Worm (Caenorhabditis elegans): ENCODE results near the gene atgp-1.
A peak's percentile ranks its signal among the peaks of the same experiment; 100 is the strongest.

Gene atgp-1

ce11 chrIV:17278363-17278762 is 9.2 kb downstream of the atgp-1 start (continued):
- TF ChIP-seq ceh-19 (GFP tag; optimal IDR thresholded peaks at IDR 0.05) (peak; percentile 76), fkh-10 (GFP tag; optimal IDR thresholded peaks at IDR 0.05) (no peak), unc-42 (tag; optimal IDR thresholded peaks at IDR 0.05) (peak; percentile 98), che-1 (tag; optimal IDR thresholded peaks at IDR 0.05) (peak; percentile 71), F13H6.1 (tag; optimal IDR thresholded peaks at IDR 0.05) (peak; percentile 60), K09A11.1 (tag; optimal IDR thresholded peaks at IDR 0.05; ENCODE audit: insufficient read depth) (peak; percentile 78), sdc-2 (tag; optimal IDR thresholded peaks at IDR 0.05) (peak; percentile 58), pqm-1 (tag; optimal IDR thresholded peaks at IDR 0.05) (peak; percentile 65), ets-4 (tag; optimal IDR thresholded peaks at IDR 0.05) (peak; percentile 86), pha-2 (tag; optimal IDR thresholded peaks at IDR 0.05) (peak; percentile 82), C38D4.7 (GFP tag; optimal IDR thresholded peaks at IDR 0.05) (peak; percentile 42), unc-55 (GFP tag; optimal IDR thresholded peaks at IDR 0.05) (peak; percentile 89), ceh-9 (tag; optimal IDR thresholded peaks at IDR 0.05) (no peak), ceh-22 (tag; optimal IDR thresholded peaks at IDR 0.05) (no peak), nfya-1 (tag; optimal IDR thresholded peaks at IDR 0.05) (peak; percentile 94), fax-1 (tag; optimal IDR thresholded peaks at IDR 0.05) (peak; percentile 30), ceh-18 (tag; optimal IDR thresholded peaks at IDR 0.05) (peak; percentile 99), pat-9 (tag; optimal IDR thresholded peaks at IDR 0.05) (peak; percentile 81), pax-1 (tag; optimal IDR thresholded peaks at IDR 0.05) (peak; percentile 90), gmeb-2 (tag; optimal IDR thresholded peaks at IDR 0.05) (peak; percentile 60), elt-2 (tag; optimal IDR thresholded peaks at IDR 0.05) (peak; percentile 82), ceh-2 (tag; optimal IDR thresholded peaks at IDR 0.05) (peak; percentile 71), lim-6 (tag; optimal IDR thresholded peaks at IDR 0.05) (peak; percentile 80), fkh-6 (tag; optimal IDR thresholded peaks at IDR 0.05) (no peak)

ce11 chrIV:17278861-17279591 is 9.9 kb downstream of the atgp-1 start, which contains the start of gene hsp-1:
Gene hsp-1 (plus strand): TSS chrIV:17278959.
- TF ChIP-seq ceh-9 (tag; optimal IDR thresholded peaks at IDR 0.05), result no peak
- TF ChIP-seq ceh-14 (tag; optimal IDR thresholded peaks at IDR 0.05), result no peak

DNA sequence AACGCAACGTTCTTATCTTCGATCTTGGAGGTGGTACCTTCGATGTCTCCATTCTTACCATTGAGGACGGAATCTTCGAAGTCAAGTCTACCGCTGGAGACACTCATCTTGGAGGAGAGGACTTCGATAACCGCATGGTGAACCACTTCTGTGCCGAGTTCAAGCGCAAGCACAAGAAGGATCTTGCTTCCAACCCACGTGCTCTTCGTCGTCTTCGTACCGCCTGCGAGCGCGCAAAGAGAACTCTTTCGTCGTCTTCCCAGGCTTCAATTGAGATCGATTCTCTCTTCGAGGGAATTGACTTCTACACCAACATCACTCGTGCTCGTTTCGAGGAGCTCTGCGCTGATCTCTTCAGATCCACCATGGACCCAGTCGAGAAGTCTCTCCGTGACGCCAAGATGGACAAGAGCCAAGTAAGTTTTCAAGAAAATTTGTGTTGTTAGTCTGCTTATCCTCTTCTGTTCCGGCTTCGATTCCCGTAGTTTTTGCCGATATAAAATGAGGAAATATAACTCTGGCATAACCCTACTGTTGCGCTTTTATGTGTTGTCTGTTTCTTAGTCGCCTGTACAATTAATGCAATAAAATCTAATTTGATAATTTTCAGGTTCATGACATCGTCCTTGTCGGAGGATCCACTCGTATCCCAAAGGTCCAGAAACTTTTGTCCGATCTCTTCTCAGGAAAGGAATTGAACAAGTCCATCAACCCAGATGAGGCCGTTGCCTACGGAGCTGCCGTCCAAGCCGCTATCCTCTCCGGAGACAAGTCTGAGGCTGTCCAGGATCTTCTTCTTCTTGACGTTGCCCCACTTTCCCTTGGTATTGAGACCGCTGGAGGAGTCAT is 10.7 kb downstream of the atgp-1 start:
- TF ChIP-seq fkh-6 (tag; optimal IDR thresholded peaks at IDR 0.05) (no peak), ets-4 (tag; optimal IDR thresholded peaks at IDR 0.05) (no peak), unc-86 (tag; optimal IDR thresholded peaks at IDR 0.05) (no peak), T23F11.4 (GFP tag; optimal IDR thresholded peaks at IDR 0.05) (no peak), hlh-15 (tag; optimal IDR thresholded peaks at IDR 0.05) (no peak), pax-1 (tag; optimal IDR thresholded peaks at IDR 0.05) (no peak), nhr-232 (tag; optimal IDR thresholded peaks at IDR 0.05) (no peak), ceh-9 (tag; optimal IDR thresholded peaks at IDR 0.05) (no peak), ceh-2 (tag; optimal IDR thresholded peaks at IDR 0.05) (no peak), pag-3 (tag; optimal IDR thresholded peaks at IDR 0.05; ENCODE audit: borderline replicate concordance) (no peak), sox-2 (GFP tag; IDR thresholded peaks at IDR 0.05) (no peak)

DNA sequence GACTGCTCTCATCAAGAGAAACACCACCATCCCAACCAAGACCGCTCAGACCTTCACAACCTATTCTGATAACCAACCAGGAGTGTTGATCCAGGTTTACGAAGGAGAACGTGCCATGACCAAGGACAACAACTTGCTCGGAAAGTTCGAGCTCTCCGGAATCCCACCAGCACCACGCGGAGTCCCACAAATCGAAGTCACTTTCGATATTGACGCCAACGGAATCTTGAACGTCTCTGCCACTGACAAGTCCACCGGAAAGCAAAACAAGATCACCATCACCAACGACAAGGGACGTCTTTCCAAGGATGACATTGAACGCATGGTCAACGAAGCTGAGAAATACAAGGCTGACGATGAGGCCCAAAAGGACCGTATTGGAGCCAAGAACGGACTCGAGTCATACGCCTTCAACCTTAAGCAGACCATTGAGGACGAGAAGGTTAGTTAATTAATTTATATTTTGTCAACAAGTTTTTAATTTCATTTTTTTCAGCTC is 11.3 kb downstream of the atgp-1 start:
- TF ChIP-seq rnt-1 (tag; optimal IDR thresholded peaks at IDR 0.05) (no peak), dve-1 (tag; optimal IDR thresholded peaks at IDR 0.05) (no peak)
